Worm (Caenorhabditis elegans): ENCODE data around the gene fbxa-56.

Gene fbxa-56

ce11 chrIII:901600-902250 is 36.1 kb downstream of the fbxa-56 start:
- peak; percentile 27 for TF ChIP-seq dve-1 (tag; optimal IDR thresholded peaks at IDR 0.05; ENCODE audit: insufficient read depth)
- 0 out of 2 replicates have a peak, but pooled peaks have one; percentile 34 for TF ChIP-seq daf-19 (GFP tag; conservative IDR thresholded peaks at IDR 0.05)
- no peak for TF ChIP-seq madf-9 (GFP tag; conservative IDR thresholded peaks at IDR 0.05)
- TF ChIP-seq nhr-28 (tag; optimal IDR thresholded peaks at IDR 0.05), result peak; percentile 5
- peak; percentile 38 for TF ChIP-seq hlh-11 (tag; optimal IDR thresholded peaks at IDR 0.05)
- peak; percentile 20; the same call in 1 of the 2 replicates for TF ChIP-seq Y48G9A.11 (GFP tag; IDR thresholded peaks at IDR 0.05)
- peak; percentile 70 for TF ChIP-seq dpl-1 (GFP tag; optimal IDR thresholded peaks at IDR 0.05)
- TF ChIP-seq pha-4 (GFP tag; IDR thresholded peaks at IDR 0.05), result no peak
- TF ChIP-seq pha-4 (tag; optimal IDR thresholded peaks at IDR 0.05), result peak; percentile 0
- no peak for TF ChIP-seq ceh-20 (GFP tag; IDR thresholded peaks at IDR 0.05)
- no peak for TF ChIP-seq Y5F2A.4 (GFP tag; optimal IDR thresholded peaks at IDR 0.05)
- TF ChIP-seq mxl-2 (GFP tag; conservative IDR thresholded peaks at IDR 0.05), result no peak
- peak; percentile 19 for TF ChIP-seq pqm-1 (tag; optimal IDR thresholded peaks at IDR 0.05)
- TF ChIP-seq rbr-2 (tag; optimal IDR thresholded peaks at IDR 0.05), result no peak
- no peak for TF ChIP-seq nhr-102 (tag; optimal IDR thresholded peaks at IDR 0.05)
- no peak for TF ChIP-seq zfp-2 (tag; optimal IDR thresholded peaks at IDR 0.05)
- TF ChIP-seq nhr-48 (tag; optimal IDR thresholded peaks at IDR 0.05), result peak; percentile 14
- TF ChIP-seq ztf-7 (tag; optimal IDR thresholded peaks at IDR 0.05), result no peak
- TF ChIP-seq ces-1 (GFP tag; optimal IDR thresholded peaks at IDR 0.05), result no peak
- peak in 1 of 2 experiments; percentile 33 for TF ChIP-seq lsy-2 (tag; optimal IDR thresholded peaks at IDR 0.05)
- TF ChIP-seq unc-62 (GFP tag; optimal IDR thresholded peaks at IDR 0.05 in 1 of 2), result peak in 1 of 2 experiments; percentile 87
- TF ChIP-seq unc-62 (tag; optimal IDR thresholded peaks at IDR 0.05), result no peak
- TF ChIP-seq dmd-6 (GFP tag; IDR thresholded peaks at IDR 0.05), result peak; percentile 54
- peak; percentile 6 for TF ChIP-seq mep-1 (tag; optimal IDR thresholded peaks at IDR 0.05)
- TF ChIP-seq mes-2 (tag; optimal IDR thresholded peaks at IDR 0.05; ENCODE audit: poor library complexity, severe bottlenecking), result peak; percentile 26
- peak; percentile 92 for TF ChIP-seq lin-38 (GFP tag; IDR thresholded peaks at IDR 0.05)
- peak; percentile 98 for TF ChIP-seq aha-1 (tag)
- TF ChIP-seq ceh-82 (tag; optimal IDR thresholded peaks at IDR 0.05), result no peak
- TF ChIP-seq daf-16 (GFP tag; optimal IDR thresholded peaks at IDR 0.05), result no peak
- TF ChIP-seq daf-16 (tag; optimal IDR thresholded peaks at IDR 0.05), result peak; percentile 17

ce11 chrIII:901148-901547 is 36.7 kb downstream of the fbxa-56 start, which contains the start of gene sucl-2:
TSS of gene sucl-2 (minus strand) at chrIII:901412.
- no peak for TF ChIP-seq daf-8 (GFP tag; IDR thresholded peaks at IDR 0.05)
- no peak for TF ChIP-seq madf-9 (GFP tag; conservative IDR thresholded peaks at IDR 0.05)
- no peak for TF ChIP-seq zag-1 (tag; optimal IDR thresholded peaks at IDR 0.05)
- TF ChIP-seq spr-1 (tag; optimal IDR thresholded peaks at IDR 0.05), result no peak
- no peak for TF ChIP-seq dpl-1 (GFP tag; optimal IDR thresholded peaks at IDR 0.05)
- no peak for TF ChIP-seq ceh-44 (GFP tag; IDR thresholded peaks at IDR 0.05)
- 0 out of 2 replicates have a peak, but pooled peaks have one; percentile 51 for TF ChIP-seq dmd-8 (GFP tag; IDR thresholded peaks at IDR 0.05)

- TF ChIP-seq nhr-48 (tag; optimal IDR thresholded peaks at IDR 0.05) (no peak), lsy-2 (tag; optimal IDR thresholded peaks at IDR 0.05) (no peak), egl-43 (GFP tag; IDR thresholded peaks at IDR 0.05) (no peak), arid-1 (GFP tag; conservative IDR thresholded peaks at IDR 0.05) (0 out of 2 replicates have a peak, but pooled peaks have one; percentile 26), set-16 (GFP tag; IDR thresholded peaks at IDR 0.05) (peak; percentile 31; the same call in 1 of the 2 replicates), snpc-4 (tag; optimal IDR thresholded peaks at IDR 0.05) (no peak), lin-13 (GFP tag; optimal IDR thresholded peaks at IDR 0.05) (no peak), tra-1 (GFP tag; IDR thresholded peaks at IDR 0.05) (no peak), mdt-29 (GFP tag; IDR thresholded peaks at IDR 0.05) (0 out of 2 replicates have a peak, but pooled peaks have one; percentile 14), saeg-2 (GFP tag; IDR thresholded peaks at IDR 0.05) (no peak), T20F7.1 (GFP tag; optimal IDR thresholded peaks at IDR 0.05) (no peak), F10B5.3 (tag; optimal IDR thresholded peaks at IDR 0.05) (no peak), egl-27 (tag; optimal IDR thresholded peaks at IDR 0.05) (no peak), ztf-7 (tag; optimal IDR thresholded peaks at IDR 0.05) (no peak), ZK337.2 (GFP tag; IDR thresholded peaks at IDR 0.05) (no peak), nhr-11 (tag; optimal IDR thresholded peaks at IDR 0.05) (no peak), nhr-10 (tag; optimal IDR thresholded peaks at IDR 0.05) (no peak), T26A8.4 (GFP tag; IDR thresholded peaks at IDR 0.05) (no peak), lin-38 (GFP tag; IDR thresholded peaks at IDR 0.05) (peak; percentile 61)
These were observed 37.7 kb downstream of the fbxa-56 start for ce11 chrIII:900134-900533.

All from whole organism, L4 larva.